Worm (Caenorhabditis elegans) whole organism, L4 larva: ENCODE data around the gene hrg-3.

Source experiments
- ZK337.2 ChIP-seq: fragments of 200-800 bp; sonication (Bioruptor generic); IDR thresholded peaks from 2 replicates; pipeline ENCODE4 v1.3.6; 2022; ENCODE audit warnings: missing genetic modification reagents, missing genetic modification characterization, missing compliant biosample characterization
- ZK546.5 ChIP-seq, 2 experiments: sonication (generic microtip); optimal IDR thresholded peaks; 2 replicates each; lab custom pipeline; 2017; ENCODE audit warnings: missing biosample characterization in 2 of 2, missing genetic modification characterization in 2 of 2
- aha-1 ChIP-seq: fragments of 150-350 bp; peaks from one replicate; lab custom pipeline; 2014; ENCODE audit warnings: missing biosample characterization, missing genetic modification characterization
- aly-2 ChIP-seq: sonication (generic microtip); optimal IDR thresholded peaks from 2 replicates; lab custom pipeline; 2018; ENCODE audit warnings: missing biosample characterization, missing genetic modification characterization
- ceh-20 ChIP-seq: fragments of 200-800 bp; sonication (Bioruptor generic); IDR thresholded peaks from 2 replicates; pipeline ENCODE4 v1.3.6; 2022; ENCODE audit warnings: missing genetic modification reagents, missing genetic modification characterization, missing compliant biosample characterization
- ceh-44 ChIP-seq: fragments of 200-800 bp; sonication (Bioruptor generic); IDR thresholded peaks from 2 replicates; pipeline ENCODE4 v1.3.6; 2022; ENCODE audit warnings: missing genetic modification reagents, missing genetic modification characterization, missing compliant biosample characterization
- ces-1 ChIP-seq: fragments of 150-350 bp; sonication (generic microtip); optimal IDR thresholded peaks from 4 replicates; lab custom pipeline; 2014; ENCODE audit warnings: missing biosample characterization, missing genetic modification reagents, missing genetic modification characterization
- cey-2 ChIP-seq: sonication (generic microtip); optimal IDR thresholded peaks from 3 replicates; lab custom pipeline; 2017; ENCODE audit warnings: missing genetic modification characterization, mild to moderate bottlenecking, missing compliant biosample characterization, antibody characterized with exemption, borderline replicate concordance; ENCODE audit not compliant: insufficient read depth
- ctbp-1 ChIP-seq: fragments of 200-800 bp; sonication (Bioruptor generic); IDR thresholded peaks from 2 replicates; pipeline ENCODE4 v1.3.6; 2022; ENCODE audit warnings: missing genetic modification reagents, missing genetic modification characterization, missing compliant biosample characterization
- daf-16 ChIP-seq, 3 experiments: sonication (generic microtip); optimal IDR thresholded peaks; 2 replicates each; lab custom pipeline; 2016 to 2017; ENCODE audit warnings: missing genetic modification characterization in 3 of 3, missing genetic modification reagents in 3 of 3, mild to moderate bottlenecking in 2 of 3, missing compliant biosample characterization in 2 of 3, missing biosample characterization in 1 of 3, moderate library complexity in 1 of 3
- dmd-6 ChIP-seq: fragments of 200-800 bp; sonication (Bioruptor generic); IDR thresholded peaks from 2 replicates; pipeline ENCODE4 v1.3.6; 2022; ENCODE audit warnings: missing genetic modification reagents, missing genetic modification characterization, missing compliant biosample characterization
- duxl-1 ChIP-seq: sonication (generic microtip); optimal IDR thresholded peaks from 2 replicates; lab custom pipeline; 2016; ENCODE audit warnings: mild to moderate bottlenecking, missing genetic modification characterization, moderate library complexity, missing compliant biosample characterization; ENCODE audit not compliant: poor library complexity
- dve-1 ChIP-seq: sonication (generic microtip); optimal IDR thresholded peaks from 2 replicates; lab custom pipeline; 2017; ENCODE audit warnings: antibody characterized with exemption, mild to moderate bottlenecking, missing genetic modification characterization, missing compliant biosample characterization; ENCODE audit not compliant: insufficient read depth
- fkh-10 ChIP-seq: fragments of 150-350 bp; optimal IDR thresholded peaks from 2 replicates; lab custom pipeline; 2014; ENCODE audit warnings: missing biosample characterization, missing genetic modification reagents, missing genetic modification characterization
- fos-1 ChIP-seq: fragments of 150-350 bp; optimal IDR thresholded peaks from 2 replicates; lab custom pipeline; 2014; ENCODE audit warnings: missing biosample characterization, missing genetic modification characterization
- lin-1 ChIP-seq: fragments of 200-800 bp; sonication (Bioruptor generic); IDR thresholded peaks from 2 replicates; pipeline ENCODE4 v1.3.6; 2022; ENCODE audit warnings: missing genetic modification reagents, missing genetic modification characterization, missing compliant biosample characterization
- lin-29 ChIP-seq: fragments of 200-800 bp; sonication (Bioruptor generic); IDR thresholded peaks from 2 replicates; pipeline ENCODE4 v1.3.6; 2022; ENCODE audit warnings: missing genetic modification reagents, missing genetic modification characterization, missing compliant biosample characterization
- lin-38 ChIP-seq: fragments of 200-800 bp; sonication (Bioruptor generic); IDR thresholded peaks from 2 replicates; pipeline ENCODE4 v1.3.6; 2022; ENCODE audit warnings: missing genetic modification reagents, missing genetic modification characterization, missing compliant biosample characterization
- lsy-2 ChIP-seq, 2 experiments: fragments of 150-350 bp in 1 of 2; sonication (generic microtip) in 1 of 2; optimal IDR thresholded peaks; 2 replicates each; lab custom pipeline; 2014 to 2017; ENCODE audit warnings: missing biosample characterization in 2 of 2, missing genetic modification characterization in 2 of 2
- mdl-1 ChIP-seq, 2 experiments: fragments of 150-350 bp in 1 of 2; sonication (generic microtip) in 1 of 2; optimal IDR thresholded peaks; 2 replicates each; lab custom pipeline; 2014 to 2017; ENCODE audit warnings: missing biosample characterization in 2 of 2, missing genetic modification characterization in 2 of 2
- nhr-10 ChIP-seq: fragments of 150-350 bp; optimal IDR thresholded peaks from 2 replicates; lab custom pipeline; 2014; ENCODE audit warnings: missing biosample characterization, missing genetic modification characterization
- nhr-102 ChIP-seq: sonication (generic microtip); optimal IDR thresholded peaks from 2 replicates; lab custom pipeline; 2016; ENCODE audit warnings: mild to moderate bottlenecking, missing genetic modification characterization, moderate library complexity, missing compliant biosample characterization
- nhr-42 ChIP-seq: fragments of 200-800 bp; sonication (Bioruptor generic); IDR thresholded peaks from 2 replicates; pipeline ENCODE4 v1.3.6; 2022; ENCODE audit warnings: missing genetic modification characterization, missing compliant biosample characterization
- nhr-48 ChIP-seq: sonication (generic microtip); optimal IDR thresholded peaks from 2 replicates; lab custom pipeline; 2016; ENCODE audit warnings: mild to moderate bottlenecking, missing genetic modification characterization, missing compliant biosample characterization
- nhr-77 ChIP-seq: fragments of 150-350 bp; optimal IDR thresholded peaks from 2 replicates; lab custom pipeline; 2014; ENCODE audit warnings: missing biosample characterization, missing genetic modification characterization
- set-16 ChIP-seq: fragments of 200-800 bp; sonication (Bioruptor generic); IDR thresholded peaks from 2 replicates; pipeline ENCODE4 v1.3.6; 2022; ENCODE audit warnings: missing genetic modification reagents, missing genetic modification characterization, missing compliant biosample characterization
- spr-1 ChIP-seq: sonication (generic microtip); optimal IDR thresholded peaks from 2 replicates; lab custom pipeline; 2016; ENCODE audit warnings: mild to moderate bottlenecking, missing genetic modification characterization, missing compliant biosample characterization
- spr-3 ChIP-seq: fragments of 200-800 bp; sonication (Bioruptor generic); optimal IDR thresholded peaks from 2 replicates; lab custom pipeline; 2018; ENCODE audit warnings: mild to moderate bottlenecking, missing genetic modification characterization, missing compliant biosample characterization
- tag-97 ChIP-seq: fragments of 200-800 bp; sonication (Bioruptor generic); IDR thresholded peaks from 2 replicates; pipeline ENCODE4 v1.3.6; 2022; ENCODE audit warnings: missing genetic modification characterization, missing compliant biosample characterization
- unc-130 ChIP-seq: sonication (generic microtip); optimal IDR thresholded peaks from 2 replicates; lab custom pipeline; 2016; ENCODE audit warnings: missing genetic modification reagents, missing genetic modification characterization, missing compliant biosample characterization
- unc-62 ChIP-seq, 3 experiments: fragments of 150-350 bp in 1 of 3; sonication (generic microtip); optimal IDR thresholded peaks in 2 of 3; peaks in 1 of 3; 1 replicate in 1 of 3; 2 replicates in 2 of 3; lab custom pipeline; 2014 to 2017; ENCODE audit warnings: missing biosample characterization in 3 of 3, missing genetic modification characterization in 3 of 3, missing genetic modification reagents in 3 of 3, missing genotype in 1 of 3
- zfp-2 ChIP-seq: sonication (generic microtip); optimal IDR thresholded peaks from 2 replicates; lab custom pipeline; 2016; ENCODE audit warnings: mild to moderate bottlenecking, missing genetic modification characterization, missing compliant biosample characterization

The hrg-3 gene

DNA sequence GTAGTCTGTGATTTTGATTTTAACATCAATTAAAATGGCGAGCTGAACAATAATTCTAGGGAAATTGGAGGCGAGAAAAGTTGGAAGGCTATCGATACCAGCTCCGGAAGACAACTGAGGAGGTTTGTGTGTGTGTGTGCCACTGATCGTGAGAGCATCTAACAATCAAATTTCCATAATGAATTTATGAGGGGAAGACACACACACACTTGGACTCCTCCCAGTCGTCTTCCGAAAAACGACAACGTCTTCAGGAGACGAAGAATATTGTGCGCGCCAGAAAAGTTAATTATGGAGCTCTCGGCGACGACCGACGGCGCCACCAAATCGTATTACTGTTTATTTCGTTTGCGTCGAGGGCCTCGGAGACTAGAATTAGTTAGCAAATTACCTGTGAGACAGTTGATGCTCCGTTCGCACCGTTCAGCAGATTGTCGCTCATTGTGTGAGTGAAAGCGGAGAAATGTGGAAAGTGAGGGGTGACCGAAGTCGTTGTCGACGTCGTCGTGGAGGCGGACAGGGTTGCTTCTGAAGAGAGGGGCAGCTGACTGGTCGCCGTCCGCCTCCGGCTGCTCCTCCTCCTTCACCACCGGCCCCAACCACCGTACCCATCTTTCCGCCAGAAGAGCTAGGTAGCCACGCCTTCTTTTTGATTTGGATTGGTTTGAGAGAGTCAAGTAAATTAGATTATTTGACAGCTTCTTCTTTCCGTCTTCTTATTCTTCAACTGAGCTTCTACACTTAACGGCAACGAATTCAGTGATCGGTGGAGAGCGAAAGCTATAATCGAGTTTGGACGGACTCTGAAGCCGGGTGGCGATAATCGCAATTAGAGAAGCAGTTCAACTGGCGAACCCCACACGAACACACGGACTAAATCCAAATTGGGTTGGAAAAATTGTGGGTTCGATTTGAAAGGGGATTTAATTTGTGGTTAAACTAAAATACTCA is 12.8 kb downstream of the hrg-3 start, which contains the start of gene unc-42:
Gene unc-42, minus strand, starts transcription at position 564 of the 951 bp plus-strand sequence.
- TF ChIP-seq nhr-10 (tag; lab: Kevin White, UChicago) (no peak), nhr-48 (no peak), aha-1 (tag; lab: Kevin White, UChicago) (peak; percentile 2), duxl-1 (no peak), cey-2 (no peak), unc-62 (GFP tag; optimal IDR thresholded peaks at IDR 0.05 in 1 of 2; lab: Kevin White, UChicago) (peak in 1 of 2 experiments; percentile 4), unc-62 (tag; optimal IDR thresholded peaks at IDR 0.05; lab: Kevin White, UChicago) (no peak), fos-1 (tag; lab: Kevin White, UChicago) (no peak), ceh-20 (GFP tag; lab: Robert Waterston, UW) (no peak), set-16 (GFP tag; lab: Robert Waterston, UW) (peak; percentile 93), ZK337.2 (GFP tag; lab: Robert Waterston, UW) (no peak), spr-3 (GFP tag; lab: Kevin White, UChicago) (no peak), ctbp-1 (GFP tag; lab: Robert Waterston, UW) (peak; percentile 70), aly-2 (tag; lab: Kevin White, UChicago) (no peak), ceh-44 (GFP tag; lab: Robert Waterston, UW) (no peak), lsy-2 (tag; optimal IDR thresholded peaks at IDR 0.05; lab: Kevin White, UChicago) (peak in 1 of 2 experiments; percentile 40), ces-1 (GFP tag; lab: Kevin White, UChicago) (peak; percentile 100), fkh-10 (GFP tag; lab: Kevin White, UChicago) (peak; percentile 73)

DNA sequence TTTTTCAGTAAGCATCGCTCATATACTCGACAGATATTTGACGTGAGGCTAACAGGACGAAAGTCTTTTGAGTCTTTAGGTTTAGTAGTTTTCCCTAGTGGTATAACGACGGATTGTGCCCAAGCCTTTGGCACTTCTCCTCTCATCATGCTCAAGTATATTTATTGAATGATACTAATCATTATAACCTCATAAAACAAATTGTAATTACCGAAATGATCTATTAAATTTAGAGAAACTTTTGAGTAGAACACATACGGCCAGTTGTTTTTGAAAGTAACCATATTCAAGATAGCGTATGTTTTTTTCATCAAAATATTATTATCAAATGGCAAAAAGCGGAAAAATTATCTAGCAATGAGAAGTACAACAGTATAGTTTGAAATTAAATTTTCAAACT is 15.0 kb downstream of the hrg-3 start:
- TF ChIP-seq zfp-2 (tag; lab: Kevin White, UChicago), result no peak
- no peak for TF ChIP-seq nhr-102
- no peak for TF ChIP-seq ces-1 (GFP tag; lab: Kevin White, UChicago)
- TF ChIP-seq lin-1 (GFP tag; lab: Robert Waterston, UW), result no peak
- TF ChIP-seq duxl-1, result no peak
- TF ChIP-seq nhr-42, result no peak
- TF ChIP-seq ZK546.5 (tag; optimal IDR thresholded peaks at IDR 0.05; lab: Kevin White, UChicago), result no peak
- TF ChIP-seq tag-97 (GFP tag; lab: Robert Waterston, UW), result no peak
- no peak for TF ChIP-seq lin-38 (GFP tag; lab: Robert Waterston, UW)
- no peak for TF ChIP-seq spr-1 (tag; lab: Kevin White, UChicago)
- TF ChIP-seq lin-29 (GFP tag; lab: Robert Waterston, UW), result no peak
- TF ChIP-seq unc-130 (GFP tag; lab: Kevin White, UChicago), result no peak
- TF ChIP-seq fos-1 (tag; lab: Kevin White, UChicago), result no peak

DNA sequence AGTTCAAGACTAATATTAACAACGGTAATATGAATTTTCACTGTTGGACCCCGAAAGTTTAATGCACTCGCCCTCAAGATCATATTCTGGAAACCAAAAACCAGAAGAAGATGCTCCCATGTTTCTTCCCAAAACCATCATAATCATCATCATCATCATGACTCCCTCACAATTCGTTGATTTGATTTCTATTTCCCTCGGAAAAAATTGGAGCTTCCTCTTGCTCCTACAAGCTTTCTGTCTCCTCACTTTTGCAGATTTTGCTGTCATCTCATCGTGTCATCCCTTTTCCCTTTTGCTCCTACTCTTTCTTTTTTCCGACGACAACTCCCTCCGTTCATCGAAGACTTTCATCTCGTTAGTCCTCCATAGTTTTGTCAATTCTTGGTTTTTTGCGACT is 15.7 kb downstream of the hrg-3 start, which contains the start of gene F46B6.2:
Gene F46B6.2, plus strand, starts transcription at position 316 of the 400 bp plus-strand sequence.
- TF ChIP-seq mdl-1 (tag; optimal IDR thresholded peaks at IDR 0.05; lab: Kevin White, UChicago) (no peak), ctbp-1 (GFP tag; lab: Robert Waterston, UW) (0 out of 2 replicates have a peak, but pooled peaks have one; percentile 40)

DNA sequence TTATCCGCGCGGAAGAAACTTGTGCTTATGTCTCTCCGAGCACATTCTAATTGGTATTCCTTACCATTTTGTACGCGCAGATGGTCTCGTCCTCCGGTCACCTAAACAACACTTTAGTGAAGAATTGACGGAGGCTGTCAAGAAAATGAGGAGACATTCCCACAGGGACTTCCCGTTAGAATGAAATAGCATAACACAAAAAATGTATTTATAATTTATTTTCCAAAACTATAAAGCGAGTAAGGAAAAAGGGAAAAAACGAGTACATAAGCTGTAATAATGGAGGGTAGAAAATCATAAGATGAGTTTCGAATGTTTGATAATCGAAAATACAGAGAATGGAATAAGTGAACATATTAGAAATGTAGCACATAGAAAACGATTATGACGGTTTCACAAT is 19.5 kb downstream of the hrg-3 start, which contains the start of gene F46B6.12:
Gene F46B6.12, minus strand, starts transcription at position 101 of the 400 bp plus-strand sequence.
- TF ChIP-seq unc-62 (GFP tag; optimal IDR thresholded peaks at IDR 0.05 in 1 of 2; lab: Kevin White, UChicago) (peak in 1 of 2 experiments; percentile 38), unc-62 (tag; optimal IDR thresholded peaks at IDR 0.05; lab: Kevin White, UChicago) (no peak), dve-1 (tag; lab: Kevin White, UChicago) (no peak)

DNA sequence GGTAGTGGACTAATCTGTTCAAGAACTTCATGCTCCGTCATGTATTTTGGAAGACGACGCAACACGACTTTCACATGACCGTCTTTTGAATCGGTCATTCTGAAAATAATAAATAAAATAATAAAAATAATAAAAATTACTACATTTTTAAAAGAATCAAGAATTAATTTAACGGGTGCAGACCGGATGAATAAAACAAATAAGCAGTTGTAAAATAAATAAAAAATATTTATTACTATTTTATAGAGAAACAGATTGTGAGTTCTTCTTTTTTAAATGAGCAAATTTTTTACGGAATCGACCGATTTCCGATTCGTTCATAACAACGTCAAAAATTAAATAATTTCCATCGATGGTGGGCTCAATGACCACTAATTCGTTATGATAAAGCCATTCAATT is 21.4 kb downstream of the hrg-3 start, which contains the start of gene smg-4:
Gene smg-4, minus strand, starts transcription at position 101 of the 400 bp plus-strand sequence.
- TF ChIP-seq fos-1 (tag; lab: Kevin White, UChicago) (no peak), nhr-77 (tag; lab: Kevin White, UChicago) (no peak), cey-2 (no peak), dmd-6 (no peak), daf-16 (GFP tag; optimal IDR thresholded peaks at IDR 0.05; lab: Kevin White, UChicago) (no peak), daf-16 (tag; optimal IDR thresholded peaks at IDR 0.05; lab: Kevin White, UChicago) (no peak)
